Fruit fly (Drosophila melanogaster) whole organism, wandering third instar larva: ENCODE results near the gene PIG-B.
A peak's percentile ranks its signal among the peaks of the same experiment; 100 is the strongest.

ENCODE experiments used
- Abd-B ChIP-seq: fragments of >200 bp; optimal IDR thresholded peaks from 2 replicates; lab custom pipeline; 2017; ENCODE audit warnings: missing biosample characterization, missing genetic modification characterization
- CG9705 ChIP-seq: fragments of 200-800 bp; sonication (Bioruptor generic); optimal IDR thresholded peaks from 2 replicates; lab custom pipeline; 2018; ENCODE audit warnings: missing biosample characterization, mild to moderate bottlenecking, missing genetic modification characterization
- Dif ChIP-seq: fragments of 200-275, 200-300 bp; sonication (Bioruptor generic); optimal IDR thresholded peaks from 2 replicates; lab custom pipeline; 2018; ENCODE audit warnings: missing biosample characterization, missing genetic modification characterization; ENCODE audit not compliant: partially characterized antibody
- GATAd ChIP-seq: sonication (Bioruptor generic); optimal IDR thresholded peaks from 2 replicates; lab custom pipeline; 2016; ENCODE audit warnings: missing biosample characterization, missing genetic modification characterization
- HLH106 ChIP-seq: fragments of 200-800 bp; optimal IDR thresholded peaks from 3 replicates; lab custom pipeline; 2019; ENCODE audit warnings: missing biosample characterization, mild to moderate bottlenecking, missing genetic modification characterization, moderate library complexity
- Hnf4 ChIP-seq: fragments of 200-800 bp; sonication (Bioruptor generic); optimal IDR thresholded peaks from 2 replicates; lab custom pipeline; 2016; ENCODE audit warnings: missing biosample characterization, mild to moderate bottlenecking, missing genetic modification characterization
- Hr78 ChIP-seq: fragments of >200 bp; optimal IDR thresholded peaks from 2 replicates; lab custom pipeline; 2017; ENCODE audit warnings: missing biosample characterization, missing genetic modification characterization
- Hr83 ChIP-seq: fragments of 200-300 bp; sonication (Bioruptor generic); optimal IDR thresholded peaks from 2 replicates; lab custom pipeline; 2016; ENCODE audit warnings: missing biosample characterization, mild to moderate bottlenecking, missing genetic modification characterization, moderate library complexity; ENCODE audit not compliant: poor library complexity, severe bottlenecking
- Jra ChIP-seq: sonication (Bioruptor generic); optimal IDR thresholded peaks from 2 replicates; lab custom pipeline; 2016; ENCODE audit warnings: missing biosample characterization, missing genetic modification characterization
- Mio ChIP-seq: sonication (Bioruptor generic); optimal IDR thresholded peaks from 2 replicates; lab custom pipeline; 2016; ENCODE audit warnings: missing biosample characterization, missing genetic modification characterization
- Myc ChIP-seq: fragments of >200 bp; optimal IDR thresholded peaks from 2 replicates; lab custom pipeline; 2017
- N ChIP-seq: fragments of >200 bp; optimal IDR thresholded peaks from 2 replicates; lab custom pipeline; 2018; ENCODE audit warnings: missing biosample characterization, missing external identifiers, missing genetic modification characterization
- OdsH ChIP-seq: fragments of 200-800 bp; sonication (Bioruptor generic); optimal IDR thresholded peaks from 2 replicates; lab custom pipeline; 2016; ENCODE audit warnings: missing biosample characterization, mild to moderate bottlenecking, missing genetic modification characterization
- Rel ChIP-seq, 2 experiments: fragments of 200-800 bp; sonication (Bioruptor generic) in 1 of 2; optimal IDR thresholded peaks; 2 replicates in 1 of 2; 3 replicates in 1 of 2; lab custom pipeline; 2016 to 2019; ENCODE audit warnings: mild to moderate bottlenecking in 2 of 2, missing biosample characterization in 2 of 2, missing genetic modification characterization in 2 of 2, moderate library complexity in 1 of 2
- Sp1 ChIP-seq: fragments of 200-800 bp; sonication (Bioruptor generic); optimal IDR thresholded peaks from 3 replicates; lab custom pipeline; 2019; ENCODE audit warnings: missing biosample characterization, mild to moderate bottlenecking, missing genetic modification characterization, moderate library complexity
- Vsx2 ChIP-seq: fragments of 200-300, 225-300 bp; sonication (Bioruptor generic); optimal IDR thresholded peaks from 2 replicates; lab custom pipeline; 2018; ENCODE audit warnings: missing biosample characterization, missing genetic modification characterization; ENCODE audit not compliant: partially characterized antibody
- br ChIP-seq: fragments of 200-800 bp; sonication (Bioruptor generic); optimal IDR thresholded peaks from 2 replicates; lab custom pipeline; 2016; ENCODE audit warnings: missing biosample characterization, missing genetic modification characterization
- dl ChIP-seq, 2 experiments: fragments of 175-275, 200-275 bp in 1 of 2; fragments of 200-275 bp in 1 of 2; sonication (Bioruptor generic); optimal IDR thresholded peaks; lab custom pipeline; 2018; ENCODE audit warnings: mild to moderate bottlenecking in 2 of 2, missing biosample characterization in 2 of 2, missing genetic modification characterization in 2 of 2, moderate library complexity in 2 of 2; ENCODE audit not compliant: partially characterized antibody in 2 of 2, insufficient read depth in 1 of 2
- dmrt93B ChIP-seq: fragments of 200-800 bp; sonication (Bioruptor generic); optimal IDR thresholded peaks from 2 replicates; lab custom pipeline; 2018; ENCODE audit warnings: missing biosample characterization, mild to moderate bottlenecking, missing genetic modification characterization
- ey ChIP-seq: fragments of 200-800 bp; sonication (Bioruptor generic); optimal IDR thresholded peaks from 2 replicates; lab custom pipeline; 2016; ENCODE audit warnings: missing biosample characterization, missing genetic modification characterization
- foxo ChIP-seq, 2 experiments: fragments of 200-800 bp; sonication (Bioruptor generic); optimal IDR thresholded peaks; 2 replicates in 1 of 2; 3 replicates in 1 of 2; lab custom pipeline; 2016 to 2017; ENCODE audit warnings: missing biosample characterization in 2 of 2, missing genetic modification characterization in 2 of 2
- fru ChIP-seq: fragments of 200-800 bp; sonication (Bioruptor generic); optimal IDR thresholded peaks from 3 replicates; lab custom pipeline; 2016; ENCODE audit warnings: missing biosample characterization, mild to moderate bottlenecking, missing genetic modification characterization
- h ChIP-seq: fragments of 200-800 bp; sonication (Bioruptor generic); optimal IDR thresholded peaks from 3 replicates; lab custom pipeline; 2016; ENCODE audit warnings: missing biosample characterization, mild to moderate bottlenecking, missing genetic modification characterization
- jim ChIP-seq: fragments of 175-275, 200-325 bp; sonication (Bioruptor generic); optimal IDR thresholded peaks from 2 replicates; lab custom pipeline; 2016; ENCODE audit warnings: missing biosample characterization, mild to moderate bottlenecking, missing genetic modification characterization
- lola ChIP-seq: fragments of >200 bp; optimal IDR thresholded peaks from 2 replicates; lab custom pipeline; 2017; ENCODE audit warnings: missing biosample characterization, missing genetic modification characterization
- pan ChIP-seq: fragments of >200 bp; optimal IDR thresholded peaks from 2 replicates; lab custom pipeline; 2017
- rgr ChIP-seq: fragments of 200-800 bp; sonication (Bioruptor generic); optimal IDR thresholded peaks from 3 replicates; lab custom pipeline; 2016; ENCODE audit warnings: missing biosample characterization, mild to moderate bottlenecking, missing genetic modification characterization
- sv ChIP-seq: fragments of 200-800 bp; sonication (Bioruptor generic); optimal IDR thresholded peaks from 3 replicates; lab custom pipeline; 2016; ENCODE audit warnings: missing biosample characterization, missing genetic modification characterization
- woc ChIP-seq: sonication (Bioruptor generic); optimal IDR thresholded peaks from 2 replicates; lab custom pipeline; 2016; ENCODE audit warnings: missing biosample characterization, mild to moderate bottlenecking, missing genetic modification characterization

Gene PIG-B

DNA sequence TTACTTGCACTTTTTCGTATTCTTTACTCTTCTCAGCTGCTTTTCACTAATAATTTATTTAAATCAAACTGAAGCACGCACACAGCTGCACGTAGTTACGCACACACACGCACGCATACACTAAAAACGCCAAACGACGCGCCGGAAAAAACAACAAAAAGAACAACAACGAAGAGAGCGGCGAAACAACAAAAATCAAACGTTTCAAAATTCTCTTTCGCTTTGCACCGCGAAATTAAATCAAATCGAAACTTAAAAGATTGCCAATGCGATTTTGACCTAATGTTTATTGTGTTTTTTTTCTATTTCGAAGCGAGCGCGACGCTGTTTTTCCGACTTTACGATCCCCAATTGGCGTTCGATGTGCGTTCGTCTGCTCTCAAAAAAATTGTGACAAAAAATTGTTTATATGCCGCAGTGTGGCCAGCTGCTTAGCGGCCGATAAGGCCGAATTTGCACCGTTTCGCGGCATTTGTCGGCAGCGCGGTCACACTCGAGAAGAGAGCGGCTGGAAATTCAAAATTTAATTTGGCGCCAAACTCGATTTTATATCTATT, 23.4 kb upstream of the PIG-B start (continued):
- TF ChIP-seq HLH106, result no peak
- no peak for TF ChIP-seq Mio (GFP tag; lab: Kevin White, UChicago)
- TF ChIP-seq fru (GFP tag; lab: Kevin White, UChicago), result no peak
- TF ChIP-seq Rel (GFP tag; optimal IDR thresholded peaks at IDR 0.05; lab: Kevin White, UChicago), result no peak
- no peak for TF ChIP-seq Rel (tag; optimal IDR thresholded peaks at IDR 0.05; lab: Kevin White, UChicago)
- peak; percentile 50 for TF ChIP-seq rgr (GFP tag; lab: Kevin White, UChicago)
- TF ChIP-seq GATAd, result no peak
- TF ChIP-seq OdsH, result no peak
- no peak for TF ChIP-seq Abd-B (GFP tag; lab: Kevin White, UChicago)
- no peak for TF ChIP-seq pan (lab: Kevin White, UChicago)
- no peak for TF ChIP-seq Myc (lab: Kevin White, UChicago)
- TF ChIP-seq dl (GFP tag; optimal IDR thresholded peaks at IDR 0.05; lab: Kevin White, UChicago; ENCODE audit: insufficient read depth in 1 of 2, partially characterized antibody in 2 of 2), result no peak
- TF ChIP-seq Hr78 (GFP tag; lab: Kevin White, UChicago), result no peak
- TF ChIP-seq Jra, result no peak
- peak; percentile 24 for TF ChIP-seq Hr83 (GFP tag; lab: Kevin White, UChicago)
- TF ChIP-seq Dif, result peak; percentile 41
- TF ChIP-seq sv (GFP tag; lab: Kevin White, UChicago), result no peak
- TF ChIP-seq, all 38 proteins: peak for 9

DNA sequence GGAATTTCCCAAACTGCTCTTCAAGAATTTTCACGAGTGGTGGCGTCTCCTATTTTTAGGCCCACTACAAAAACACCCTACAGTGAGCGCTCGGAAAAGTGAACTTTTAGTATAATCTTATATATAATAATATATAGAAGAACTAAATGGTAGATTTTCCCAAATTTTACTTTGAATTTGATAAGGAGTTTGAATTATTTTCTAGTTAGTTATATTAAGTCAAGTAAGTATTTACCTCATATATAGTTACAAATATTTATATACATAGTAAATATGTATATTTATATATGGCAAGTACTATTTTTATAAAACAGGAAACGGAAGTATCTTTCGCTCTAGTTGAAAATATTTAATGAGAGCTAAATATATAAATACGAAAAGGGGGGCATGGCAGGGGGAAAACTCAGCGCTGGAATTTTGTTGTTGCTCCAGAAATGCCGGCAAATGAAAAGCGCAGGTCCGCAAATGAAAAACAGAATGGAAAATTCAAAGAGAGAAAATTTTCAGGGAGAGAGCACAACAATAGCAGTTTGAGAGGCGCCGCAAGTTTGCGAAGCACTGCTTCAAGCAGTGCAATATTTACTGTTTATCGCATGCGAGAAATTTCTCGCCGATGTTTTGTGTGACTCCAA, 22.2 kb upstream of the PIG-B start:
- peak; percentile 88 for TF ChIP-seq Myc (lab: Kevin White, UChicago)
- no peak for TF ChIP-seq Rel (GFP tag; optimal IDR thresholded peaks at IDR 0.05; lab: Kevin White, UChicago)
- TF ChIP-seq Rel (tag; optimal IDR thresholded peaks at IDR 0.05; lab: Kevin White, UChicago), result no peak

DNA sequence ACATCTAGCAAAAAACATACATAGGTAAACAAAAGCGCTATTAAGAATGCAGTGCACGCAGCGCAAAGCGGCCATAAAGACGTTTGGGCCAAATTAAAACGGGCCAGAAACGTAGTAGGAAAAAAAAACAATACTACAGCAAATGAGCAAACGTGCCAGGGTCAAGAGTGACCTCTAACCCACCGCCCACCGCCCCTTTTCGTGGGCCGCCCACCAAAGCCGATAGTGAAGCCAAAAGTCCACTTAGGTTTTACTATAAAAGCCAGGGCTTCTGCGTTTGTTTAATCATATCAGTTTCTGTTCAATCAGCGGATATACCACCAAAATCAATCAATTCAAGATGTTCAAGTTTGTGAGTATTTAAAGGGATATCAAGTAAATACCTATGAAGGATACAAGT, 20.6 kb upstream of the PIG-B start, which contains the start of gene CG32266:
Gene CG32266 (plus strand): TSS at position 301 of the 400 bp plus-strand sequence.
- no peak for TF ChIP-seq Hr78 (GFP tag; lab: Kevin White, UChicago)
- no peak for TF ChIP-seq woc (GFP tag; lab: Kevin White, UChicago)
- no peak for TF ChIP-seq h (GFP tag; lab: Kevin White, UChicago)
- TF ChIP-seq fru (GFP tag; lab: Kevin White, UChicago), result no peak
- TF ChIP-seq foxo (GFP tag; optimal IDR thresholded peaks at IDR 0.05; lab: Kevin White, UChicago), result no peak

DNA sequence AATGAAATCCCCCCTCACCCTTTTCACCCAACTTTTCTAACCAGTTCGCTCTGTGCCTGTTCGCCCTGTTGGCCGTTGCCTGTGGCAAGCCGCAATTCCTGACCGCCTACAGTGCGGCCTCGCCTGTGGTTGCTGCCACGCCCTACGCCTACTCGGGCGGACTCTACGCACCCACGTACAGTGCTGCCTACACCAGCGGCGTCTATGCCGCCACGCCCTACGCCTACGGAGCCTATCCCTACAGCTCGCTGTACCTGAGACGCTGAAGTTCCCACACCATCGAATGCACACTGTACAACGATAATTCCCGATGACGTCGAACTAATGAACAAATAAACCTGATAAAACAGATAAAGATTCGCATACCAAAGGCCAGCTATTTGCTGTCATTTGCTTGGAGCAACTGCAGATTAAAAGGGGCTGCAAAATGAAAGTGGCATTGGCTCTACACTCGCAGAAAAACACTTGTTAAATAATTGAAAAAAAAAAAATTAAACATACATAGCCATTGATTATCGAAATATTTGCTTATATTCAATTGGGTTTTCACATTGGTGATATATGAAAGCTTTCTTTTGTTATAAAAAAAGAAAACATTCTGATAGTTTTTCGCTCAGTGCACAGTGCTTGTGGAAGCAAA, 19.9 kb upstream of the PIG-B start:
- TF ChIP-seq ey (GFP tag; lab: Kevin White, UChicago), result peak; percentile 7
- TF ChIP-seq jim (GFP tag; lab: Kevin White, UChicago), result no peak
- TF ChIP-seq Hr78 (GFP tag; lab: Kevin White, UChicago), result no peak
- peak in 1 of 2 experiments; percentile 4 for TF ChIP-seq foxo (GFP tag; optimal IDR thresholded peaks at IDR 0.05; lab: Kevin White, UChicago)
- TF ChIP-seq Vsx2 (GFP tag; lab: Kevin White, UChicago), result no peak
- no peak for TF ChIP-seq dl (GFP tag; optimal IDR thresholded peaks at IDR 0.05; lab: Kevin White, UChicago; ENCODE audit: insufficient read depth in 1 of 2, partially characterized antibody in 2 of 2)
- TF ChIP-seq GATAd, result no peak
- no peak for TF ChIP-seq h (GFP tag; lab: Kevin White, UChicago)
- TF ChIP-seq OdsH, result no peak
- no peak for TF ChIP-seq Sp1 (GFP tag; lab: Kevin White, UChicago)
- TF ChIP-seq lola (GFP tag; lab: Kevin White, UChicago), result no peak

DNA sequence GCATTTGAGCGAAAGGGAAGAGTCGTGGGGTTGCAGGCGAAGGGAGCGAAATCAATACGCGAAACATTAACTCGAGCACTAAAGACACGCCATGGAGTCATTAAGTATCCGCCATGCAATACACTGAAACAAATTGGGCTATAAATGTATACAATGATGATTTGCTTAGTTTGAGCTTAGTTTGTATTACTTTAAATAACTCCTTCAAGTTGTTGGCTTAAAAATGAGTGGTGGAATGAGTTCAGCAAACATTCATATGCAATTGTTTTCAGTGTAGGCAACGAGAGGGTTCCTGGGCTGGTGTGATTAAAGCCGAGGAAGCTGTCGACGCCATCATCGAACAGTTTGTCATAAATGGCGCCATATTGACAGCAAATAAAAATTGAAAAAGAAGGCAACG, 13.4 kb upstream of the PIG-B start:
- TF ChIP-seq br (GFP tag; lab: Kevin White, UChicago) (no peak), pan (lab: Kevin White, UChicago) (no peak), Vsx2 (GFP tag; lab: Kevin White, UChicago) (no peak), woc (GFP tag; lab: Kevin White, UChicago) (no peak), HLH106 (no peak), fru (GFP tag; lab: Kevin White, UChicago) (no peak), h (GFP tag; lab: Kevin White, UChicago) (no peak), CG9705 (no peak), rgr (GFP tag; lab: Kevin White, UChicago) (no peak), dmrt93B (GFP tag; lab: Kevin White, UChicago) (no peak), N (no peak), Hnf4 (no peak)
